Worm (Caenorhabditis elegans) whole organism, young adult: ENCODE results near the gene nmy-1.

Source experiments
- F10E7.11 ChIP-seq: sonication (generic microtip); optimal IDR thresholded peaks from 2 replicates; lab custom pipeline; 2017; ENCODE audit warnings: mild to moderate bottlenecking, missing genetic modification characterization, moderate library complexity, missing compliant biosample characterization
- F23B12.7 ChIP-seq: sonication (generic microtip); optimal IDR thresholded peaks from 2 replicates; lab custom pipeline; 2017; ENCODE audit warnings: missing genetic modification characterization, mild to moderate bottlenecking, missing compliant biosample characterization, antibody characterized with exemption, moderate library complexity; ENCODE audit not compliant: insufficient read depth
- F55B11.4 ChIP-seq: sonication (generic microtip); optimal IDR thresholded peaks from 2 replicates; lab custom pipeline; 2016; ENCODE audit warnings: missing compliant biosample characterization, missing genetic modification characterization, borderline replicate concordance; ENCODE audit not compliant: insufficient read depth
- F57C9.4 ChIP-seq: sonication (generic microtip); optimal IDR thresholded peaks from 2 replicates; lab custom pipeline; 2017; ENCODE audit warnings: mild to moderate bottlenecking, missing genetic modification characterization, missing compliant biosample characterization
- K11D2.4 ChIP-seq: fragments of 200-800 bp; sonication (Bioruptor generic); IDR thresholded peaks from 2 replicates; pipeline ENCODE4 v1.3.6; 2022; ENCODE audit warnings: missing genetic modification reagents, missing genetic modification characterization, missing compliant biosample characterization
- Y56A3A.18 ChIP-seq: fragments of 200-800 bp; sonication (Bioruptor generic); IDR thresholded peaks from 2 replicates; pipeline ENCODE4 v1.3.6; 2022; ENCODE audit warnings: missing genetic modification reagents, missing genetic modification characterization, missing compliant biosample characterization
- Y79H2A.3 ChIP-seq: fragments of 200-800 bp; sonication (Bioruptor generic); conservative IDR thresholded peaks from 2 replicates; pipeline ENCODE4 v1.3.6; 2022; ENCODE audit warnings: missing genetic modification reagents, missing genetic modification characterization, missing compliant biosample characterization
- ZK185.1 ChIP-seq: sonication (generic microtip); optimal IDR thresholded peaks from 2 replicates; lab custom pipeline; 2016; ENCODE audit warnings: mild to moderate bottlenecking, missing genetic modification characterization, missing compliant biosample characterization; ENCODE audit not compliant: poor library complexity, severe bottlenecking
- ama-1 ChIP-seq, 3 experiments: fragments of 150-350 bp in 1 of 3; sonication (generic microtip) in 2 of 3; optimal IDR thresholded peaks; 2 replicates each; lab custom pipeline; 2014 to 2018; ENCODE audit warnings: missing biosample characterization in 2 of 3, missing genetic modification characterization in 2 of 3, missing genetic modification reagents in 2 of 3
- aptf-2 ChIP-seq: fragments of 200-800 bp; sonication (Bioruptor generic); conservative IDR thresholded peaks from 2 replicates; pipeline ENCODE4 v1.3.6; 2022; ENCODE audit warnings: missing genetic modification reagents, missing genetic modification characterization, missing compliant biosample characterization
- attf-5 ChIP-seq: fragments of 200-800 bp; sonication (Bioruptor generic); optimal IDR thresholded peaks from 2 replicates; lab custom pipeline; 2018; ENCODE audit warnings: mild to moderate bottlenecking, missing genetic modification characterization, missing compliant biosample characterization
- die-1 ChIP-seq: sonication (generic microtip); optimal IDR thresholded peaks from 2 replicates; lab custom pipeline; 2016; ENCODE audit warnings: missing genotype, mild to moderate bottlenecking, missing genetic modification characterization, missing compliant biosample characterization
- him-1 ChIP-seq: sonication (generic microtip); optimal IDR thresholded peaks from 2 replicates; lab custom pipeline; 2016; ENCODE audit warnings: missing genotype, missing genetic modification reagents, missing genetic modification characterization, missing compliant biosample characterization
- hlh-26 ChIP-seq: fragments of 200-800 bp; sonication (Bioruptor generic); conservative IDR thresholded peaks from 2 replicates; pipeline ENCODE4 v1.3.6; 2022; ENCODE audit warnings: missing genetic modification reagents, missing genetic modification characterization, missing compliant biosample characterization
- hmg-1.2 ChIP-seq: fragments of 200-800 bp; sonication (Bioruptor generic); IDR thresholded peaks from 2 replicates; pipeline ENCODE4 v1.3.6; 2022; ENCODE audit warnings: missing genetic modification reagents, missing genetic modification characterization, missing compliant biosample characterization
- lin-26 ChIP-seq: fragments of 200-800 bp; sonication (Bioruptor generic); IDR thresholded peaks from 2 replicates; pipeline ENCODE4 v1.3.6; 2022; ENCODE audit warnings: missing genetic modification reagents, missing genetic modification characterization, missing compliant biosample characterization
- lin-40 ChIP-seq: sonication (generic microtip); optimal IDR thresholded peaks from 2 replicates; lab custom pipeline; 2016; ENCODE audit warnings: missing genetic modification characterization, mild to moderate bottlenecking, missing compliant biosample characterization, missing genotype, missing genetic modification reagents
- pha-4 ChIP-seq: fragments of 150-350 bp; sonication (generic microtip); optimal IDR thresholded peaks from 2 replicates; lab custom pipeline; 2014; ENCODE audit warnings: missing biosample characterization, missing genetic modification reagents, missing genetic modification characterization
- snpc-1.1 ChIP-seq: sonication (generic microtip); optimal IDR thresholded peaks from 2 replicates; lab custom pipeline; 2017; ENCODE audit warnings: missing genetic modification characterization, mild to moderate bottlenecking, missing compliant biosample characterization, antibody characterized with exemption, moderate library complexity, missing genotype, missing genetic modification reagents; ENCODE audit not compliant: insufficient read depth
- snpc-4 ChIP-seq, 5 experiments: fragments of 150-350 bp in 1 of 5; sonication (generic microtip) in 4 of 5; optimal IDR thresholded peaks; 2 replicates each; lab custom pipeline; 2014 to 2018; ENCODE audit warnings: missing genetic modification characterization in 5 of 5, missing biosample characterization in 3 of 5, antibody characterized with exemption in 2 of 5, mild to moderate bottlenecking in 2 of 5, missing compliant biosample characterization in 2 of 5, missing genotype in 2 of 5, moderate library complexity in 2 of 5, missing genetic modification reagents in 1 of 5
- somi-1 ChIP-seq: fragments of 200-800 bp; sonication (Bioruptor generic); optimal IDR thresholded peaks from 2 replicates; lab custom pipeline; 2018; ENCODE audit warnings: mild to moderate bottlenecking, missing genetic modification characterization, missing compliant biosample characterization
- sptf-2 ChIP-seq: fragments of 200-800 bp; sonication (Bioruptor generic); optimal IDR thresholded peaks from 2 replicates; lab custom pipeline; 2018; ENCODE audit warnings: mild to moderate bottlenecking, missing genetic modification characterization, missing compliant biosample characterization
- tlf-1 ChIP-seq: fragments of 200-800 bp; sonication (Bioruptor generic); optimal IDR thresholded peaks from 2 replicates; lab custom pipeline; 2018; ENCODE audit warnings: mild to moderate bottlenecking, missing genetic modification characterization, missing compliant biosample characterization
- unc-130 ChIP-seq: sonication (generic microtip); optimal IDR thresholded peaks from 2 replicates; lab custom pipeline; 2016; ENCODE audit warnings: missing genetic modification reagents, missing genetic modification characterization, missing compliant biosample characterization
- zim-3 ChIP-seq: sonication (generic microtip); optimal IDR thresholded peaks from 2 replicates; lab custom pipeline; 2017; ENCODE audit warnings: mild to moderate bottlenecking, missing genetic modification characterization, moderate library complexity, missing compliant biosample characterization
- ztf-26 ChIP-seq: sonication (generic microtip); optimal IDR thresholded peaks from 2 replicates; lab custom pipeline; 2017; ENCODE audit warnings: missing genetic modification characterization, missing compliant biosample characterization
- ztf-6 ChIP-seq: fragments of 200-800 bp; sonication (Bioruptor generic); IDR thresholded peaks from 2 replicates; pipeline ENCODE4 v1.3.6; 2022; ENCODE audit warnings: missing genetic modification reagents, missing genetic modification characterization, missing compliant biosample characterization

The nmy-1 gene

DNA sequence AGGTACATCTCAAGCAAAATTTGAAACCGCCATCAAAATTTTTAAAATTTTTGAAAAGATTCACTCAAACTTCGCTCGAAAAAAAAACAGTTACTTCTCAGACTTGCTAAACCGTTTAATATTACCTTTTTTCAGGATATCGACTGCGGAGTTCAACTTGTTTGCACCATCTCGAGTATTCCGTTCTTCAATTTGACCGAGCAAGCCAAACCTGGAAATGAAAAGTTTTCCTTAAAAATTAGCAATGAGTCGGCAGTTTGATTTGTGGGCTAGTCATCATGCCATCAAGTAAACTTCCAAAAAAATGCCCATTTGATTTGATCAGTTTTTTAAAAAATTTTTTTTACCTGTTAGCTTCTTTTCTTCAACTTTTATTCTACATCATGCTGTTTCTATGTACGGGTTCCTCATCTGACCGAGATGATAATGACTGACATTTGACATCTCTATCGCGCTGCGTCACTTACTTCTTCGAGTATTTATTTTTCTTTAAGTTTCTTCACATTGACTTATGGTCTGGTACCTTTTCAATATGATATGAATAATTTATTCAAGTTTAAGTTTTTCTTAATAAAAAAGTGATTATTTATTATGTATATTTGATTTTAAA is 19.2 kb upstream of the nmy-1 start:
- TF ChIP-seq pha-4 (tag; lab: Kevin White, UChicago) (no peak), F23B12.7 (tag; lab: Kevin White, UChicago) (no peak), ztf-26 (tag; lab: Kevin White, UChicago) (peak; percentile 20), Y56A3A.18 (GFP tag; lab: Robert Waterston, UW) (0 out of 2 replicates have a peak, but pooled peaks have one; percentile 24), somi-1 (GFP tag; lab: Kevin White, UChicago) (peak; percentile 15), ZK185.1 (tag; lab: Kevin White, UChicago) (peak; percentile 19), K11D2.4 (GFP tag; lab: Robert Waterston, UW) (peak; percentile 16; the same call in 1 of the 2 replicates), ama-1 (optimal IDR thresholded peaks at IDR 0.05; lab: Kevin White, UChicago) (peak; percentile 64), ama-1 (GFP tag; optimal IDR thresholded peaks at IDR 0.05; lab: Kevin White, UChicago) (no peak), lin-26 (GFP tag; lab: Robert Waterston, UW) (0 out of 2 replicates have a peak, but pooled peaks have one; percentile 38), tlf-1 (GFP tag; lab: Kevin White, UChicago) (no peak)

DNA sequence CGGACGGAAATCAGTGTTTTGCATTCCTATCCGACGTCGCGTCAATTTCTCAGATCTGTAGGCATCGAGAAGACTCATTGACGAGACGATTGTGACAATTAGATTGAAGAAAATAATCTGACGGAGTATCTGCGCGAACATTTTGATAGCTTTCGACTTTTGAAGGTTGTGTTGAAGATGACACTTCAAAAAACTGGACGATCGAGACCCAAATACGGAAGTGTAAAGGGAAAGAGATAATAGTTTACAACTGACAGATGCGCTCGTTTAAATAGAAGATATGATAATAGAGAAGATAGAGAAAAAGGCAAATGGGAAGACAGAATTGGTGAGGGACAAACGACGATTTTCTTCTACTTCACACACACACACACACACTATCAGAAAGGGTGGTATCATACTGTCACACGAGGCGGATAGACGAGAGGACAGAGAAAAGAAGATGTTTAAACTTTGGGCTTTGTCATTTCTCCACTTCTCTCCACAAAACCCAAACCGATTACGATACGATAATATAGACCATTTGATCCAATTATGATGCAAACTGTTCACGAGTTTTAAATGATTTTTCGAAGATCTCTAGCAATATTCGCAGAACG is 18.1 kb upstream of the nmy-1 start, which contains the start of gene B0410.3:
Gene B0410.3, minus strand, starts transcription at position 351 of the 599 bp plus-strand sequence.
- TF ChIP-seq die-1 (tag; lab: Kevin White, UChicago) (peak; percentile 16), lin-26 (GFP tag; lab: Robert Waterston, UW) (peak; percentile 65), aptf-2 (GFP tag; lab: Robert Waterston, UW) (no peak), ama-1 (optimal IDR thresholded peaks at IDR 0.05; lab: Kevin White, UChicago) (peak; percentile 80), ama-1 (GFP tag; optimal IDR thresholded peaks at IDR 0.05; lab: Kevin White, UChicago) (no peak), lin-40 (tag; lab: Kevin White, UChicago) (peak; percentile 28), ztf-6 (GFP tag; lab: Robert Waterston, UW) (no peak), ztf-26 (tag; lab: Kevin White, UChicago) (peak; percentile 46), somi-1 (GFP tag; lab: Kevin White, UChicago) (peak; percentile 61), pha-4 (tag; lab: Kevin White, UChicago) (no peak), hmg-1.2 (0 out of 2 replicates have a peak, but pooled peaks have one; percentile 10), F10E7.11 (tag; lab: Kevin White, UChicago) (no peak), attf-5 (GFP tag; lab: Kevin White, UChicago) (no peak)

DNA sequence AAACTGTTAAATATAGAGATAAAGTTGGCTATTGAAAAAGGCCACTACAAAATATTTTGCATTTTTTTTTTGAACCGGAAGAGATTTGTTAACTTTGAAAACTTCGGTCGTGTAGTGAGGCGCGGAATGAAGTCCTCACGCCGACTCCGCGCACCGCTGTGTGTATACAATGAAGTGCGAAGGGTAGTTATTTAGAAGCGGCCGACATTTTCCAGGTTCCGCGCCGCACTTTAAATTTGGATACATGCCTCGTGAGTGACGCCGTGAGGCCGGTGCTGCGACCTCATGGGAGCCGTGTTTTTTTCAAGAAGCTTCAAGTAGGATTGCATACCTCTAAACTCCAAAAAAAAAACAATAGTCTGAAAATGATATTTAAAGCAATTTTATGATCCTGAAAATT is 17.4 kb upstream of the nmy-1 start:
- TF ChIP-seq him-1 (tag; lab: Kevin White, UChicago) (no peak), F57C9.4 (no peak), F55B11.4 (tag; lab: Kevin White, UChicago) (no peak), unc-130 (GFP tag; lab: Kevin White, UChicago) (no peak), snpc-1.1 (peak; percentile 48), snpc-4 (GFP tag; optimal IDR thresholded peaks at IDR 0.05; lab: Kevin White, UChicago) (peak; percentile 62), snpc-4 (tag; optimal IDR thresholded peaks at IDR 0.05; lab: Kevin White, UChicago) (peak in 3 of 4 experiments; percentile 41 to 89 (median 88)), sptf-2 (GFP tag; lab: Kevin White, UChicago) (no peak), hlh-26 (no peak), Y79H2A.3 (no peak)

DNA sequence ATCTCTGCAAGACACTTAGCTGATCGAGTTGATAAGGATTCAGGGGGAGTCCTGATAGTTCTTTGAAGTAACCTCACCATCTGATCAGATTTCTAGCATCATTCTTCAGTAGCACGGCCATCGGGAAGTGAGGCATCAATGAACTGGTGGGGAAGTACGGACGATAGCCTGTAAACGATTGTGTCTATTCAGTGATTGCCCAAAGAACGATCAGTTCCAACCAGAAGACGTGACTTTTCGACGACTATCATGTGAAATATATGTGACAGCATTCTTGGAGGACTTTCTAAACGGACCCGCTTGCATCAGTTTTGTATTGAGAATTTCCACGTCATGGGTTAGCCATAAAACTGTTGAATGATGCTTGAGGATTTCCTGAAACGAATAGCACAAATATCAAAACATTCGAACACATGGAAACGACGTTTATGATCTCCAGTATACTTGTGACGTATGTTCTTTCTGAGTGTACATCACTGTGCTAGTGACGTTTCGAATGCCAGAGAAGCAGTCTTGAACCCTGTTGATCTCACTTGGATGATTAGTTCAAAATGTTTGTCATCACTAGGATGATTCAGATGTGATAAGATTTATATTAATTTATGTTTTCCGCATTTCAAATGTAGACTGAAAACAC is 16.2 kb upstream of the nmy-1 start:
- TF ChIP-seq lin-40 (tag; lab: Kevin White, UChicago) (peak; percentile 56), die-1 (tag; lab: Kevin White, UChicago) (peak; percentile 44), ztf-26 (tag; lab: Kevin White, UChicago) (peak; percentile 72), zim-3 (no peak)
